Fruit fly (Drosophila melanogaster) whole organism, adult: ENCODE results near the gene eIF4E1.
A peak's percentile ranks its signal among the peaks of the same experiment; 100 is the strongest.

Experiments used
- CG7045 ChIP-seq: fragments of 200-800 bp; sonication (Bioruptor generic); optimal IDR thresholded peaks from 2 replicates; lab custom pipeline; 2017; ENCODE audit warnings: missing biosample characterization, mild to moderate bottlenecking, missing genetic modification characterization
- bab1 ChIP-seq: fragments of 200-800 bp; sonication (Bioruptor generic); optimal IDR thresholded peaks from 3 replicates; lab custom pipeline; 2019; ENCODE audit warnings: missing biosample characterization, mild to moderate bottlenecking, missing genetic modification characterization, moderate library complexity

DNA sequence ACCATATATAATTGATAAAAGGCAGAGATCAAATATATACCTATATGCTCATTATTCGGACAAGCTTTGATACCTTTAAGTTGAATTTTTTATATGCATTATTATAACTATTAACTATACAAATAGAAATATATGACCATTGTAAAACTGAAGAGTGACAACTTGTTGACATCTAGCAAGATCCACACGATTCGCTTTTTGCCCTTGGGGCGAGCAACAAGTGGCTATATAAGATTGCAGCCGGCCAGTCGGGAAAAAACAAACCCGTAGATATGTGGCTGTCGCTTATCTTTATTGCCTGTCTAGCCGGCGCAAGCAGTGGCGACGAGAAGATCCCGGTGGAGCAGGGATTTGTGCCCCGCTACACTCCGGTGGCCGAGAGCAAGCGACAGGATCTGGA is 40.4 kb downstream of the eIF4E1 start, which contains the start of gene CG34456:
- TF ChIP-seq bab1 (no peak), CG7045 (GFP tag; lab: Kevin White, UChicago) (peak; percentile 55)
